Fruit fly (Drosophila melanogaster): ENCODE data around the gene Med.

The Med gene

dm6 chr3R:31566738-31567137, 44.1 kb upstream of the Med start (continued):
- TF ChIP-seq CG6654 (GFP tag; optimal IDR thresholded peaks at IDR 0.05) (peak; percentile 18), CG11398 (GFP tag; optimal IDR thresholded peaks at IDR 0.05) (no peak), seq (GFP tag; IDR thresholded peaks at IDR 0.05) (no peak), gsb (GFP tag; IDR thresholded peaks at IDR 0.05) (no peak), kah (GFP tag; optimal IDR thresholded peaks at IDR 0.05) (no peak), zf30C (GFP tag; optimal IDR thresholded peaks at IDR 0.05) (no peak), TFAM (GFP tag; optimal IDR thresholded peaks at IDR 0.05) (no peak), toy (GFP tag; IDR thresholded peaks at IDR 0.05) (no peak), btn (GFP tag; optimal IDR thresholded peaks at IDR 0.05) (no peak), Ada2b (GFP tag; IDR thresholded peaks at IDR 0.05) (peak; percentile 53), Aef1 (GFP tag; IDR thresholded peaks at IDR 0.05) (peak; percentile 47; the same call in 2 of the 3 replicates), peb (GFP tag; IDR thresholded peaks at IDR 0.05) (peak; percentile 49), salm (tag; optimal IDR thresholded peaks at IDR 0.05) (no peak), HLH4C (GFP tag; IDR thresholded peaks at IDR 0.05; ENCODE audit: partially characterized antibody) (no peak), insv (GFP tag; optimal IDR thresholded peaks at IDR 0.05) (no peak), dan (GFP tag; IDR thresholded peaks at IDR 0.05) (no peak), Hr78 (GFP tag; optimal IDR thresholded peaks at IDR 0.05) (no peak), CG42726 (GFP tag; IDR thresholded peaks at IDR 0.05; ENCODE audit: partially characterized antibody) (no peak), CG10959 (GFP tag; IDR thresholded peaks at IDR 0.05) (peak; percentile 69), CG1529 (GFP tag; optimal IDR thresholded peaks at IDR 0.05) (peak; percentile 45), danr (GFP tag; IDR thresholded peaks at IDR 0.05) (peak; percentile 50; the same call in 1 of the 2 replicates), Dll (GFP tag; IDR thresholded peaks at IDR 0.05; ENCODE audit: partially characterized antibody) (no peak), mld (GFP tag; IDR thresholded peaks at IDR 0.05; ENCODE audit: partially characterized antibody) (no peak), dysf (GFP tag; IDR thresholded peaks at IDR 0.05) (peak; percentile 58; the same call in 2 of the 3 replicates), bab2 (GFP tag; optimal IDR thresholded peaks at IDR 0.05) (peak; percentile 52), sim (GFP tag; IDR thresholded peaks at IDR 0.05) (0 out of 2 replicates have a peak, but pooled peaks have one; percentile 50), Dip2 (GFP tag; IDR thresholded peaks at IDR 0.05) (no peak), ap (GFP tag; IDR thresholded peaks at IDR 0.05) (0 out of 2 replicates have a peak, but pooled peaks have one; percentile 44), ham (GFP tag; IDR thresholded peaks at IDR 0.05) (no peak), CG2120 (GFP tag; optimal IDR thresholded peaks at IDR 0.05) (no peak), CG32772 (GFP tag; IDR thresholded peaks at IDR 0.05) (peak; percentile 47; the same call in 1 of the 2 replicates), Meics (GFP tag; optimal IDR thresholded peaks at IDR 0.05) (no peak), CG4360 (GFP tag; IDR thresholded peaks at IDR 0.05) (0 out of 2 replicates have a peak, but pooled peaks have one; percentile 40), caup (GFP tag; optimal IDR thresholded peaks at IDR 0.05; ENCODE audit: severe bottlenecking) (no peak), Hmx (GFP tag; optimal IDR thresholded peaks at IDR 0.05) (no peak), pho (GFP tag; optimal IDR thresholded peaks at IDR 0.05) (no peak), Drgx (GFP tag; IDR thresholded peaks at IDR 0.05) (peak; percentile 83), CG5245 (GFP tag; optimal IDR thresholded peaks at IDR 0.05) (no peak), CG3281 (GFP tag; optimal IDR thresholded peaks at IDR 0.05) (no peak), Max (GFP tag; optimal IDR thresholded peaks at IDR 0.05) (no peak), otp (GFP tag; IDR thresholded peaks at IDR 0.05) (peak; percentile 78; the same call in 2 of the 3 replicates), CG43689 (GFP tag; IDR thresholded peaks at IDR 0.05) (no peak), Dp (GFP tag; optimal IDR thresholded peaks at IDR 0.05) (no peak), CG13775 (GFP tag; optimal IDR thresholded peaks at IDR 0.05) (peak; percentile 25), bsh (GFP tag; optimal IDR thresholded peaks at IDR 0.05) (peak; percentile 59 to 74), CG12071 (GFP tag; optimal IDR thresholded peaks at IDR 0.05) (no peak), CG4820 (GFP tag; optimal IDR thresholded peaks at IDR 0.05) (peak; percentile 15), Atf-2 (GFP tag; optimal IDR thresholded peaks at IDR 0.05) (no peak), ranshi (GFP tag; IDR thresholded peaks at IDR 0.05) (peak; percentile 66; the same call in 1 of the 2 replicates), CG15011 (GFP tag; optimal IDR thresholded peaks at IDR 0.05) (no peak), NC2β (GFP tag; optimal IDR thresholded peaks at IDR 0.05) (no peak), tgo (GFP tag; IDR thresholded peaks at IDR 0.05) (peak; percentile 69)
